Worm (Caenorhabditis elegans) whole organism, young adult: ENCODE results near the gene mesp-1.

ENCODE experiments used
- Y56A3A.18 ChIP-seq: fragments of 200-800 bp; sonication (Bioruptor generic); IDR thresholded peaks from 2 replicates; pipeline ENCODE4 v1.3.6; 2022; ENCODE audit warnings: missing genetic modification reagents, missing genetic modification characterization, missing compliant biosample characterization
- Y67H2A.10 ChIP-seq: fragments of 200-800 bp; sonication (Bioruptor generic); conservative IDR thresholded peaks from 2 replicates; pipeline ENCODE4 v1.3.6; 2022; ENCODE audit warnings: missing genetic modification reagents, missing genetic modification characterization, missing compliant biosample characterization
- ama-1 ChIP-seq, 3 experiments: fragments of 150-350 bp in 1 of 3; sonication (generic microtip) in 2 of 3; optimal IDR thresholded peaks; 2 replicates each; lab custom pipeline; 2014 to 2018; ENCODE audit warnings: missing biosample characterization in 2 of 3, missing genetic modification characterization in 2 of 3, missing genetic modification reagents in 2 of 3
- ceh-100 ChIP-seq: fragments of 200-800 bp; sonication (Bioruptor generic); IDR thresholded peaks from 2 replicates; pipeline ENCODE4 v1.3.6; 2022; ENCODE audit warnings: missing genetic modification reagents, missing genetic modification characterization, missing compliant biosample characterization
- fkh-3 ChIP-seq: sonication (generic microtip); optimal IDR thresholded peaks from 2 replicates; lab custom pipeline; 2016; ENCODE audit warnings: mild to moderate bottlenecking, missing genetic modification characterization, missing compliant biosample characterization
- lir-1 ChIP-seq: fragments of 200-800 bp; sonication (Bioruptor generic); conservative IDR thresholded peaks from 2 replicates; pipeline ENCODE4 v1.3.6; 2022; ENCODE audit warnings: missing genetic modification reagents, missing genetic modification characterization, missing compliant biosample characterization
- nfya-1 ChIP-seq: sonication (generic microtip); optimal IDR thresholded peaks from 2 replicates; lab custom pipeline; 2017; ENCODE audit warnings: antibody characterized with exemption, missing compliant biosample characterization, missing genetic modification characterization, borderline replicate concordance; ENCODE audit not compliant: insufficient read depth
- nhr-120 ChIP-seq: fragments of 200-800 bp; sonication (Bioruptor generic); IDR thresholded peaks from 2 replicates; pipeline ENCODE4 v1.3.6; 2022; ENCODE audit warnings: missing genetic modification characterization, missing compliant biosample characterization
- nhr-27 ChIP-seq: fragments of 200-800 bp; sonication (Bioruptor generic); optimal IDR thresholded peaks from 2 replicates; lab custom pipeline; 2018; ENCODE audit warnings: mild to moderate bottlenecking, missing genetic modification characterization, moderate library complexity, missing compliant biosample characterization
- sea-2 ChIP-seq: fragments of 200-800 bp; sonication (Bioruptor generic); IDR thresholded peaks from 2 replicates; pipeline ENCODE4 v1.3.6; 2022; ENCODE audit warnings: missing genetic modification characterization, missing compliant biosample characterization
- snpc-4 ChIP-seq, 5 experiments: fragments of 150-350 bp in 1 of 5; sonication (generic microtip) in 4 of 5; optimal IDR thresholded peaks; 2 replicates each; lab custom pipeline; 2014 to 2018; ENCODE audit warnings: missing genetic modification characterization in 5 of 5, missing biosample characterization in 3 of 5, antibody characterized with exemption in 2 of 5, mild to moderate bottlenecking in 2 of 5, missing compliant biosample characterization in 2 of 5, missing genotype in 2 of 5, moderate library complexity in 2 of 5, missing genetic modification reagents in 1 of 5
- unc-130 ChIP-seq: sonication (generic microtip); optimal IDR thresholded peaks from 2 replicates; lab custom pipeline; 2016; ENCODE audit warnings: missing genetic modification reagents, missing genetic modification characterization, missing compliant biosample characterization
- xnd-1 ChIP-seq: sonication (generic microtip); optimal IDR thresholded peaks from 2 replicates; lab custom pipeline; 2016; ENCODE audit warnings: missing genotype, missing genetic modification reagents, missing genetic modification characterization, missing compliant biosample characterization

DNA sequence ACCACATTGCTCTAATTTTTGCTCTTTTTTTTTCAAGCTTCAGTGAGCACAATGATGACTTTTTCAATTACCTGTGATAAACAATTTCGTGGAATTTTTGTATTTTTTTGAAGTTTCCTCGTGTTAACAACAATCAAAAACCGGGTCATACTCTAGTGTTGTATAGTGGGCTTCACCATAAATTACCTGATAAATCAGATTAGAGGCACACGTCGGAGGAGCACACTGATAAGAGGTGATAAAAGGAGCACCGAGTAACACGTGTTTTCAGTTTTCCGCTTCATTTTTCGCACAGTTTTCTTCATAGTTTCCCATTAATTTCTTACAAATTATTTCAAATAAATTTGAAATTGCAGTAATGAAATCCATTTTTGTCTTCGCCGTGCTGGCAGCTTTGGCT, 17.8 kb upstream of the mesp-1 start, which contains the start of gene spp-8:
- TF ChIP-seq snpc-4 (GFP tag; optimal IDR thresholded peaks at IDR 0.05; lab: Kevin White, UChicago) (no peak), snpc-4 (tag; optimal IDR thresholded peaks at IDR 0.05; lab: Kevin White, UChicago) (no peak), unc-130 (GFP tag; lab: Kevin White, UChicago) (no peak), lir-1 (GFP tag; lab: Robert Waterston, UW) (no peak), nhr-27 (tag; lab: Kevin White, UChicago) (no peak), nhr-120 (GFP tag; lab: Robert Waterston, UW) (no peak), ama-1 (optimal IDR thresholded peaks at IDR 0.05; lab: Kevin White, UChicago) (no peak), ama-1 (GFP tag; optimal IDR thresholded peaks at IDR 0.05; lab: Kevin White, UChicago) (no peak), nfya-1 (tag; lab: Kevin White, UChicago) (no peak), xnd-1 (tag; lab: Kevin White, UChicago) (no peak), fkh-3 (no peak), ceh-100 (GFP tag; lab: Robert Waterston, UW) (no peak), Y67H2A.10 (no peak), Y56A3A.18 (GFP tag; lab: Robert Waterston, UW) (no peak), sea-2 (GFP tag; lab: Robert Waterston, UW) (no peak)
